Worm (Caenorhabditis elegans): ENCODE measurements around the gene gpdh-2.

- no peak for TF ChIP-seq R02D3.7 (tag; optimal IDR thresholded peaks at IDR 0.05)
- no peak for TF ChIP-seq ama-1 (optimal IDR thresholded peaks at IDR 0.05)
- no peak for TF ChIP-seq fos-1 (tag; optimal IDR thresholded peaks at IDR 0.05)
- TF ChIP-seq fkh-10 (GFP tag; optimal IDR thresholded peaks at IDR 0.05): no peak
Measured at ce11 chrIII:9822942-9823341, 36.0 kb downstream of the gpdh-2 start, which contains the start of gene arl-5.

Measured in whole organism, L3 larva.